Worm (Caenorhabditis elegans) whole organism, midembryonic: ENCODE measurements around the gene aco-2.

Source experiments
- T22C8.4 ChIP-seq: fragments of 200-800 bp; sonication (Bioruptor generic); IDR thresholded peaks from 2 replicates; pipeline ENCODE4 v1.3.6; 2022; ENCODE audit warnings: missing genetic modification characterization, missing compliant biosample characterization
- cog-1 ChIP-seq: sonication (generic microtip); optimal IDR thresholded peaks from 2 replicates; lab custom pipeline; 2016; ENCODE audit warnings: missing genetic modification characterization, missing compliant biosample characterization
- flt-1 ChIP-seq: fragments of 200-800 bp; sonication (Bioruptor generic); IDR thresholded peaks from 2 replicates; pipeline ENCODE4 v1.3.6; 2022; ENCODE audit warnings: missing genetic modification characterization, missing compliant biosample characterization
- klf-2 ChIP-seq: fragments of 200-800 bp; sonication (Bioruptor generic); conservative IDR thresholded peaks from 2 replicates; pipeline ENCODE4 v1.3.6; 2022; ENCODE audit warnings: missing genetic modification reagents, missing genetic modification characterization, missing compliant biosample characterization
- med-1 ChIP-seq: sonication (generic microtip); optimal IDR thresholded peaks from 2 replicates; lab custom pipeline; 2017; ENCODE audit warnings: missing genetic modification characterization, mild to moderate bottlenecking, missing compliant biosample characterization, antibody characterized with exemption, missing genetic modification reagents; ENCODE audit not compliant: insufficient read depth
- ref-1 ChIP-seq: fragments of 200-800 bp; sonication (Bioruptor generic); conservative IDR thresholded peaks from 2 replicates; pipeline ENCODE4 v1.3.6; 2022; ENCODE audit warnings: missing genetic modification reagents, missing genetic modification characterization, missing compliant biosample characterization
- tab-1 ChIP-seq: fragments of 200-800 bp; sonication (Bioruptor generic); IDR thresholded peaks from 2 replicates; pipeline ENCODE4 v1.3.6; 2022; ENCODE audit warnings: missing genetic modification characterization, missing compliant biosample characterization
- ztf-23 ChIP-seq: fragments of 200-800 bp; sonication (Bioruptor generic); IDR thresholded peaks from 2 replicates; pipeline ENCODE4 v1.3.6; 2022; ENCODE audit warnings: missing genetic modification reagents, missing genetic modification characterization, missing compliant biosample characterization
- ztf-29 ChIP-seq: fragments of 200-800 bp; sonication (Bioruptor generic); IDR thresholded peaks from 2 replicates; pipeline ENCODE4 v1.3.6; 2022; ENCODE audit warnings: missing genetic modification reagents, missing genetic modification characterization, missing compliant biosample characterization

DNA sequence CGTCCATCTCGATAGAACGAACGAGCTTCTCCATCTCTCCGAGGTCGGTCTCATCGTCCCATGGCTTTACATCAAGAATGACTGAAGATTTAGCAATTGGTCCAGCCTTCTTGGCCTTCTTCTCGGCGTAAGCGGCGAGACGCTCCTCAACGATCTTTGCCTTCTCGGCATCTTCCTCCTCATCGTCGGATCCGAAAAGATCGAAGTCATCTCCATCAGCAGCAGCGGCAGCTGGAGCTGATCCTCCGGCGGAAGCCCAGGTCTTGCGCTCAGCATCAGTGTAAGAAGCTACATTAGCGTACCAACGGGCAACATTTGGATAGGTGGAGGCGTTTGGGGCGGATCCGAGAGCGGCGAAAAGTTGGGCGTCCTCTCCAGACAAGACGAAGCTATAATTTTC, 830 bp upstream of the aco-2 start:
- TF ChIP-seq cog-1 (no peak), klf-2 (GFP tag; lab: Robert Waterston, UW) (no peak), T22C8.4 (GFP tag; lab: Robert Waterston, UW) (no peak), flt-1 (GFP tag; lab: Robert Waterston, UW) (no peak), ref-1 (no peak), ztf-29 (GFP tag; lab: Robert Waterston, UW) (no peak), tab-1 (GFP tag; lab: Robert Waterston, UW) (no peak), med-1 (no peak), ztf-23 (GFP tag; lab: Robert Waterston, UW) (no peak)
